Fruit fly (Drosophila melanogaster): ENCODE measurements around the gene Rnp4F.

- TF ChIP-seq EcR (GFP tag; optimal IDR thresholded peaks at IDR 0.05) (no peak), CG8478 (optimal IDR thresholded peaks at IDR 0.05) (no peak), usp (GFP tag; optimal IDR thresholded peaks at IDR 0.05) (no peak), psq (optimal IDR thresholded peaks at IDR 0.05) (no peak), Dll (optimal IDR thresholded peaks at IDR 0.05) (no peak), pan (optimal IDR thresholded peaks at IDR 0.05) (no peak)
Observed at dm6 chrX:5336722-5337121, 14.2 kb upstream of the Rnp4F start.
